Fruit fly (Drosophila melanogaster) whole organism, embryonic: ENCODE results near the gene Vps2.

Experiments
- Ada2b ChIP-seq: fragments of 200-800 bp; sonication (Bioruptor generic); IDR thresholded peaks from 2 replicates; pipeline ENCODE4 v1.3.6; 2022; ENCODE audit warnings: missing biosample characterization, missing genetic modification characterization
- Adf1 ChIP-seq: fragments of 200-800 bp; sonication (Bioruptor generic); IDR thresholded peaks from 2 replicates; pipeline ENCODE4 v1.3.6; 2022; ENCODE audit warnings: missing biosample characterization, missing genetic modification characterization
- Atf3 ChIP-seq: fragments of 200-800 bp; sonication (Bioruptor generic); optimal IDR thresholded peaks from 3 replicates; lab custom pipeline; 2016; ENCODE audit warnings: missing biosample characterization, missing genetic modification characterization
- CG10274 ChIP-seq: fragments of 200-800 bp; sonication (Bioruptor generic); optimal IDR thresholded peaks from 3 replicates; lab custom pipeline; 2017; ENCODE audit warnings: missing biosample characterization, mild to moderate bottlenecking, missing genetic modification characterization
- CG10565 ChIP-seq: fragments of 200-800 bp; sonication (Bioruptor generic); optimal IDR thresholded peaks from 3 replicates; lab custom pipeline; 2016; ENCODE audit warnings: missing biosample characterization, mild to moderate bottlenecking, missing genetic modification characterization
- CG13424 ChIP-seq: fragments of 200-800 bp; sonication (Bioruptor generic); optimal IDR thresholded peaks from 2 replicates; lab custom pipeline; 2019; ENCODE audit warnings: missing biosample characterization, mild to moderate bottlenecking, missing genetic modification characterization, moderate library complexity
- CG13624 ChIP-seq: fragments of 200-800 bp; sonication (Bioruptor generic); optimal IDR thresholded peaks from 2 replicates; lab custom pipeline; 2016; ENCODE audit warnings: missing biosample characterization, missing genetic modification characterization
- CG14050 ChIP-seq: fragments of 200-800 bp; sonication (Bioruptor generic); IDR thresholded peaks from 3 replicates; pipeline ENCODE4 v1.3.6; 2022; ENCODE audit warnings: missing biosample characterization, missing genetic modification characterization
- CG16779 ChIP-seq: fragments of 200-800 bp; sonication (Bioruptor generic); IDR thresholded peaks from 2 replicates; pipeline ENCODE4 v1.3.6; 2022; ENCODE audit warnings: missing biosample characterization, missing genetic modification characterization
- CG17802 ChIP-seq: fragments of 200-800 bp; sonication (Bioruptor generic); optimal IDR thresholded peaks from 2 replicates; lab custom pipeline; 2018; ENCODE audit warnings: missing biosample characterization, mild to moderate bottlenecking, missing genetic modification characterization, moderate library complexity
- CG17912 ChIP-seq: fragments of 200-800 bp; sonication (Bioruptor generic); optimal IDR thresholded peaks from 2 replicates; lab custom pipeline; 2018; ENCODE audit warnings: missing biosample characterization, mild to moderate bottlenecking, missing genetic modification characterization
- CG1832 ChIP-seq: fragments of 200-800 bp; sonication (Bioruptor generic); optimal IDR thresholded peaks from 2 replicates; lab custom pipeline; 2017; ENCODE audit warnings: missing biosample characterization, mild to moderate bottlenecking, missing genetic modification characterization, inconsistent platforms
- CG34224 ChIP-seq: fragments of 200-800 bp; sonication (Bioruptor generic); IDR thresholded peaks from 3 replicates; pipeline ENCODE4 v1.3.6; 2022; ENCODE audit warnings: missing biosample characterization, missing genetic modification characterization; ENCODE audit not compliant: partially characterized antibody
- CG3995 ChIP-seq: fragments of 200-800 bp; sonication (Bioruptor generic); optimal IDR thresholded peaks from 3 replicates; lab custom pipeline; 2016; ENCODE audit warnings: missing biosample characterization, missing genetic modification characterization
- CG7556 ChIP-seq: fragments of 200-800 bp; sonication (Bioruptor generic); optimal IDR thresholded peaks from 2 replicates; lab custom pipeline; 2017; ENCODE audit warnings: missing biosample characterization, mild to moderate bottlenecking, missing genetic modification characterization
- CG8359 ChIP-seq: fragments of 200-800 bp; sonication (Bioruptor generic); optimal IDR thresholded peaks from 2 replicates; lab custom pipeline; 2017; ENCODE audit warnings: missing biosample characterization, mild to moderate bottlenecking, missing genetic modification characterization, borderline replicate concordance
- CG8478 ChIP-seq: fragments of >200 bp; optimal IDR thresholded peaks from 2 replicates; lab custom pipeline; 2018
- CG9215 ChIP-seq: fragments of 200-800 bp; sonication (Bioruptor generic); IDR thresholded peaks from 2 replicates; pipeline ENCODE4 v1.3.6; 2022; ENCODE audit warnings: missing biosample characterization, missing genetic modification characterization
- CG9797 ChIP-seq: fragments of 200-800 bp; sonication (Bioruptor generic); optimal IDR thresholded peaks from 3 replicates; lab custom pipeline; 2018; ENCODE audit warnings: missing biosample characterization, mild to moderate bottlenecking, missing genetic modification characterization
- CG9817 ChIP-seq: fragments of 200-800 bp; sonication (Bioruptor generic); optimal IDR thresholded peaks from 2 replicates; lab custom pipeline; 2018; ENCODE audit warnings: missing biosample characterization, mild to moderate bottlenecking, missing genetic modification characterization, moderate library complexity
- CoRest ChIP-seq: fragments of 200-800 bp; sonication (Bioruptor generic); optimal IDR thresholded peaks from 3 replicates; lab custom pipeline; 2018; ENCODE audit warnings: missing biosample characterization, mild to moderate bottlenecking, missing genetic modification characterization, moderate library complexity
- D19B ChIP-seq: fragments of 200-800 bp; sonication (Bioruptor generic); optimal IDR thresholded peaks from 2 replicates; lab custom pipeline; 2017; ENCODE audit warnings: missing biosample characterization, mild to moderate bottlenecking, missing genetic modification characterization
- Drgx ChIP-seq: fragments of 200-800 bp; sonication (Bioruptor generic); IDR thresholded peaks from 2 replicates; pipeline ENCODE4 v1.3.6; 2022; ENCODE audit warnings: missing biosample characterization, missing genetic modification characterization
- Ets65A ChIP-seq: fragments of 200-800 bp; sonication (Bioruptor generic); peaks from one replicate; lab custom pipeline; 2016; ENCODE audit warnings: missing biosample characterization, missing genetic modification characterization
- Fer2 ChIP-seq: fragments of 200-800 bp; sonication (Bioruptor generic); optimal IDR thresholded peaks from 2 replicates; lab custom pipeline; 2018; ENCODE audit warnings: missing biosample characterization, mild to moderate bottlenecking, missing genetic modification characterization, moderate library complexity
- Gug ChIP-seq: fragments of 200-800 bp; sonication (Bioruptor generic); IDR thresholded peaks from 4 replicates; pipeline ENCODE4 v1.3.6; 2022; ENCODE audit warnings: missing biosample characterization, missing genetic modification characterization
- MESR4 ChIP-seq: fragments of 200-800 bp; sonication (Bioruptor generic); optimal IDR thresholded peaks from 2 replicates; lab custom pipeline; 2018; ENCODE audit warnings: missing biosample characterization, mild to moderate bottlenecking, missing genetic modification characterization, moderate library complexity
- Max ChIP-seq: fragments of 200-800 bp; sonication (Bioruptor generic); optimal IDR thresholded peaks from 2 replicates; lab custom pipeline; 2016; ENCODE audit warnings: missing biosample characterization, mild to moderate bottlenecking, missing genetic modification characterization
- PHDP ChIP-seq: fragments of 200-800 bp; sonication (Bioruptor generic); optimal IDR thresholded peaks from 3 replicates; lab custom pipeline; 2018; ENCODE audit warnings: missing biosample characterization, mild to moderate bottlenecking, missing genetic modification characterization, moderate library complexity
- Pdp1 ChIP-seq, 2 experiments: fragments of 200-800 bp; sonication (Bioruptor generic); optimal IDR thresholded peaks; 3 replicates each; lab custom pipeline; 2016; ENCODE audit warnings: missing biosample characterization in 2 of 2, missing genetic modification characterization in 2 of 2, mild to moderate bottlenecking in 1 of 2, moderate library complexity in 1 of 2
- abd-A ChIP-seq: fragments of 200-800 bp; sonication (Bioruptor generic); optimal IDR thresholded peaks from 3 replicates; lab custom pipeline; 2019; ENCODE audit warnings: missing biosample characterization, mild to moderate bottlenecking, missing genetic modification characterization, moderate library complexity
- ara ChIP-seq: fragments of 200-800 bp; sonication (Bioruptor generic); IDR thresholded peaks from 2 replicates; pipeline ENCODE4 v1.3.6; 2022; ENCODE audit warnings: missing biosample characterization, missing genetic modification characterization
- ase ChIP-seq: fragments of 200-800 bp; sonication (Bioruptor generic); IDR thresholded peaks from 3 replicates; pipeline ENCODE4 v1.3.6; 2022; ENCODE audit warnings: missing biosample characterization, missing genetic modification characterization
- ato ChIP-seq: fragments of 200-800 bp; sonication (Bioruptor generic); IDR thresholded peaks from 2 replicates; pipeline ENCODE4 v1.3.6; 2022; ENCODE audit warnings: missing biosample characterization, missing genetic modification characterization; ENCODE audit not compliant: partially characterized antibody
- bowl ChIP-seq: fragments of 200-800 bp; sonication (Bioruptor generic); IDR thresholded peaks from 2 replicates; pipeline ENCODE4 v1.3.6; 2022; ENCODE audit warnings: missing biosample characterization, missing genetic modification characterization
- bsh ChIP-seq, 2 experiments: fragments of 200-800 bp; sonication (Bioruptor generic); optimal IDR thresholded peaks; 2 replicates each; lab custom pipeline; 2017 to 2018; ENCODE audit warnings: mild to moderate bottlenecking in 2 of 2, missing biosample characterization in 2 of 2, missing genetic modification characterization in 2 of 2, moderate library complexity in 1 of 2
- dm ChIP-seq: fragments of 200-800 bp; sonication (Bioruptor generic); optimal IDR thresholded peaks from 3 replicates; lab custom pipeline; 2016; ENCODE audit warnings: missing biosample characterization, missing genetic modification characterization
- fd3F ChIP-seq: fragments of 200-800 bp; sonication (Bioruptor generic); optimal IDR thresholded peaks from 2 replicates; lab custom pipeline; 2018; ENCODE audit warnings: missing biosample characterization, mild to moderate bottlenecking, missing genetic modification characterization, moderate library complexity
- her ChIP-seq: fragments of 200-800 bp; sonication (Bioruptor generic); optimal IDR thresholded peaks from 2 replicates; lab custom pipeline; 2016; ENCODE audit warnings: missing biosample characterization, missing genetic modification characterization
- hkb ChIP-seq, 2 experiments: fragments of 200-800 bp in 1 of 2; fragments of >200 bp in 1 of 2; sonication (Bioruptor generic) in 1 of 2; IDR thresholded peaks in 1 of 2; optimal IDR thresholded peaks in 1 of 2; 2 replicates each; pipeline versions ENCODE4 v1.3.6 to Lab custom; 2017 to 2022; ENCODE audit warnings: missing biosample characterization in 1 of 2, missing genetic modification characterization in 1 of 2
- jing ChIP-seq: fragments of 200-800 bp; sonication (Bioruptor generic); optimal IDR thresholded peaks from 2 replicates; lab custom pipeline; 2018; ENCODE audit warnings: missing biosample characterization, mild to moderate bottlenecking, missing genetic modification characterization
- nerfin-2 ChIP-seq: fragments of 200-800 bp; sonication (Bioruptor generic); IDR thresholded peaks from 2 replicates; pipeline ENCODE4 v1.3.6; 2022; ENCODE audit warnings: missing biosample characterization, missing genetic modification characterization; ENCODE audit not compliant: partially characterized antibody
- pnt ChIP-seq: fragments of 200-800 bp; sonication (Bioruptor generic); optimal IDR thresholded peaks from 3 replicates; lab custom pipeline; 2016; ENCODE audit warnings: missing biosample characterization, missing genetic modification characterization
- pzg ChIP-seq: fragments of 200-800 bp; sonication (Bioruptor generic); optimal IDR thresholded peaks from 3 replicates; lab custom pipeline; 2018; ENCODE audit warnings: missing biosample characterization, mild to moderate bottlenecking, missing genetic modification characterization, moderate library complexity
- row ChIP-seq: fragments of 200-800 bp; sonication (Bioruptor generic); IDR thresholded peaks from 3 replicates; pipeline ENCODE4 v1.3.6; 2022; ENCODE audit warnings: missing biosample characterization, missing genetic modification characterization
- seq ChIP-seq: fragments of 200-800 bp; sonication (Bioruptor generic); IDR thresholded peaks from 2 replicates; pipeline ENCODE4 v1.3.6; 2022; ENCODE audit warnings: missing biosample characterization, missing genetic modification characterization
- sim ChIP-seq: fragments of 200-800 bp; sonication (Bioruptor generic); IDR thresholded peaks from 2 replicates; pipeline ENCODE4 v1.3.6; 2022; ENCODE audit warnings: missing biosample characterization, missing genetic modification characterization
- slou ChIP-seq: fragments of 200-800 bp; sonication (Bioruptor generic); optimal IDR thresholded peaks from 3 replicates; lab custom pipeline; 2016; ENCODE audit warnings: missing biosample characterization, missing genetic modification characterization
- zfh1 ChIP-seq: fragments of 200-800 bp; sonication (Bioruptor generic); IDR thresholded peaks from 3 replicates; pipeline ENCODE4 v1.3.6; 2022; ENCODE audit warnings: missing biosample characterization, missing genetic modification characterization

Gene Vps2

DNA sequence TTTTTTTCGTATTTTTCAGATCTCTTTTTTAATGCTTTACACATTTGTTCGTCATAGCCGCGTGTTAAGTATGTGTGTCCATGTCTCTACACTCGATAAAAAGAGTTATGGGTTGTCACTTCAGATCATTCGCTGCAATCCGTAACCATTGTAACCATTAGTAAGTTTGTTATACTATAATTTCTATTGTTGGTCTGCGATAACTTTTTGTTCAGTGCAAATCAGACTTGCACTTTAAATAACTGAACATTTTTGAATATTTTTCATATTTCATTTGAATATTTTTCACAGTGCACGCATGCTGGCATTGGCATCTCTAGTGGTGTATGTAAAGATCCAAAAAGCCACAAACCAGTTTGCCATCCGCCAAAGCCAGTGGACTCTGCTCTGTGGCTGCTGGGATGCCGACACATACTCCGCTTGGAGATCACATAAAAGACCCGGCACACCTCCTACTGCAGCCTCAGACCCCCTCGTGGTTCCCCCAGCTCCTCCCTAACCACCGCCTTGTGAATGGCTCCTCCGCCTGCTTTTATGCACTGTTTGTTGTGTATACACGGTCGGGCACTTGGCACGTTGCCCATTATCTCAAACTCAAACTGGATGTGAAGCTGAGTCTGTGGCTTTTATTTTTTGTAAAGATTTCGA, 43.6 kb upstream of the Vps2 start (continued):
- peak; percentile 72 for TF ChIP-seq CG9215 (GFP tag; lab: Robert Waterston, UW)
- peak; percentile 90 for TF ChIP-seq CG7556 (GFP tag; lab: Kevin White, UChicago)
- peak; percentile 52 for TF ChIP-seq Fer2 (tag; lab: Kevin White, UChicago)
- peak; percentile 79; the same call in 2 of the 3 replicates for TF ChIP-seq ase
- TF ChIP-seq CG16779 (GFP tag; lab: Robert Waterston, UW) = peak; percentile 45; the same call in 1 of the 2 replicates
- TF ChIP-seq abd-A (tag; lab: Kevin White, UChicago) = peak; percentile 41
- no peak for TF ChIP-seq CG10565 (GFP tag; lab: Kevin White, UChicago)
- TF ChIP-seq jing = peak; percentile 80
- peak; percentile 86 to 87 for TF ChIP-seq Pdp1 (GFP tag; optimal IDR thresholded peaks at IDR 0.05; lab: Kevin White, UChicago)
- TF ChIP-seq slou (GFP tag; lab: Kevin White, UChicago) = peak; percentile 37
- peak; percentile 97 for TF ChIP-seq Ets65A (GFP tag; lab: Kevin White, UChicago)
- peak; percentile 92 for TF ChIP-seq CG13424
- TF ChIP-seq dm (GFP tag; lab: Kevin White, UChicago) = peak; percentile 74
- TF ChIP-seq CG14050 (GFP tag; lab: Robert Waterston, UW) = peak; percentile 83
- no peak for TF ChIP-seq ato
- TF ChIP-seq PHDP (tag; lab: Kevin White, UChicago) = peak; percentile 91
- peak; percentile 93 to 95 for TF ChIP-seq bsh (GFP tag; optimal IDR thresholded peaks at IDR 0.05; lab: Kevin White, UChicago)
- TF ChIP-seq Drgx = peak; percentile 94
- no peak for TF ChIP-seq CG17912 (GFP tag; lab: Kevin White, UChicago)
- peak; percentile 17 for TF ChIP-seq CG9797 (GFP tag; lab: Kevin White, UChicago)
- TF ChIP-seq zfh1 (GFP tag; lab: Robert Waterston, UW) = peak; percentile 84
- peak; percentile 79 for TF ChIP-seq pnt (GFP tag; lab: Kevin White, UChicago)
- no peak for TF ChIP-seq CG1832 (GFP tag; lab: Kevin White, UChicago)
- TF ChIP-seq row (GFP tag; lab: Robert Waterston, UW) = peak; percentile 91
- no peak for TF ChIP-seq CG34224 (GFP tag; lab: Robert Waterston, UW)
- TF ChIP-seq pzg (GFP tag; lab: Kevin White, UChicago) = no peak
- peak; percentile 29 for TF ChIP-seq CG3995
- TF ChIP-seq CG13624 (GFP tag; lab: Kevin White, UChicago) = peak; percentile 81
- TF ChIP-seq CG9817 = peak; percentile 78
- peak; percentile 65; the same call in 1 of the 2 replicates for TF ChIP-seq sim
- TF ChIP-seq fd3F (GFP tag; lab: Kevin White, UChicago) = peak; percentile 76
- peak; percentile 69 for TF ChIP-seq her (GFP tag; lab: Kevin White, UChicago)
- TF ChIP-seq CG8478 = no peak
- TF ChIP-seq CG8359 (GFP tag; lab: Kevin White, UChicago) = peak; percentile 71
- no peak for TF ChIP-seq hkb (optimal IDR thresholded peaks at IDR 0.05; lab: Kevin White, UChicago)
- TF ChIP-seq hkb (GFP tag; IDR thresholded peaks at IDR 0.05; lab: Robert Waterston, UW) = peak; percentile 88
- peak; percentile 81 for TF ChIP-seq Gug
- peak; percentile 84 for TF ChIP-seq ara (GFP tag; lab: Robert Waterston, UW)
- peak; percentile 66 for TF ChIP-seq CG10274 (GFP tag; lab: Kevin White, UChicago)
- peak; percentile 84 for TF ChIP-seq Atf3 (GFP tag; lab: Kevin White, UChicago)
- no peak for TF ChIP-seq nerfin-2 (GFP tag; lab: Robert Waterston, UW)
- TF ChIP-seq Adf1 (GFP tag; lab: Robert Waterston, UW) = no peak
- peak; percentile 36 for TF ChIP-seq MESR4 (GFP tag; lab: Kevin White, UChicago)
- peak; percentile 57; the same call in 1 of the 2 replicates for TF ChIP-seq bowl
- peak; percentile 84 for TF ChIP-seq Ada2b
- TF ChIP-seq CG17802 = peak; percentile 75
- TF ChIP-seq Max (GFP tag; lab: Kevin White, UChicago) = peak; percentile 82
- peak; percentile 57 for TF ChIP-seq D19B (GFP tag; lab: Kevin White, UChicago)
- peak; percentile 86 for TF ChIP-seq seq (GFP tag; lab: Robert Waterston, UW)
- peak; percentile 91 for TF ChIP-seq CoRest (tag; lab: Kevin White, UChicago)
